Worm (Caenorhabditis elegans): ENCODE measurements around the gene Y38E10A.14.

- TF ChIP-seq pha-4 (tag; optimal IDR thresholded peaks at IDR 0.05) = no peak
- no peak for TF ChIP-seq hlh-15 (tag; optimal IDR thresholded peaks at IDR 0.05)
- TF ChIP-seq lim-6 (tag; optimal IDR thresholded peaks at IDR 0.05) = no peak
- TF ChIP-seq ceh-31 (tag; optimal IDR thresholded peaks at IDR 0.05) = no peak
- no peak for TF ChIP-seq elt-2 (tag; optimal IDR thresholded peaks at IDR 0.05)
- no peak for TF ChIP-seq lin-11 (tag; optimal IDR thresholded peaks at IDR 0.05)
- TF ChIP-seq ahr-1 (tag; optimal IDR thresholded peaks at IDR 0.05) = no peak
- no peak for TF ChIP-seq nhr-11 (tag; optimal IDR thresholded peaks at IDR 0.05)
- no peak for TF ChIP-seq hlh-6 (tag; optimal IDR thresholded peaks at IDR 0.05)
Observed at ce11 chrII:12634749-12635318, 10.5 kb upstream of the Y38E10A.14 start, which contains the start of gene Y38E10A.17.

Data from whole organism, late embryonic.